Worm (Caenorhabditis elegans) whole organism, L4 larva: ENCODE results near the gene taf-7.2.

ENCODE experiments used
- F26F4.8 ChIP-seq: fragments of 200-800 bp; sonication (Bioruptor generic); conservative IDR thresholded peaks from 2 replicates; pipeline ENCODE4 v1.3.6; 2022; ENCODE audit warnings: missing genetic modification characterization, missing compliant biosample characterization
- ceh-44 ChIP-seq: fragments of 200-800 bp; sonication (Bioruptor generic); IDR thresholded peaks from 2 replicates; pipeline ENCODE4 v1.3.6; 2022; ENCODE audit warnings: missing genetic modification reagents, missing genetic modification characterization, missing compliant biosample characterization
- dpl-1 ChIP-seq: fragments of 150-350 bp; optimal IDR thresholded peaks from 2 replicates; lab custom pipeline; 2014; ENCODE audit warnings: missing biosample characterization, missing genetic modification reagents, missing genetic modification characterization
- lin-13 ChIP-seq: fragments of 150-350 bp; optimal IDR thresholded peaks from 2 replicates; lab custom pipeline; 2014; ENCODE audit warnings: missing biosample characterization, missing genetic modification reagents, missing genetic modification characterization
- lin-39 ChIP-seq: fragments of 150-350 bp; optimal IDR thresholded peaks from 2 replicates; lab custom pipeline; 2014; ENCODE audit warnings: missing biosample characterization, missing genetic modification reagents, missing genetic modification characterization
- lsy-2 ChIP-seq, 2 experiments: fragments of 150-350 bp in 1 of 2; sonication (generic microtip) in 1 of 2; optimal IDR thresholded peaks; 2 replicates each; lab custom pipeline; 2014 to 2017; ENCODE audit warnings: missing biosample characterization in 2 of 2, missing genetic modification characterization in 2 of 2
- mdl-1 ChIP-seq, 2 experiments: fragments of 150-350 bp in 1 of 2; sonication (generic microtip) in 1 of 2; optimal IDR thresholded peaks; 2 replicates each; lab custom pipeline; 2014 to 2017; ENCODE audit warnings: missing biosample characterization in 2 of 2, missing genetic modification characterization in 2 of 2
- mep-1 ChIP-seq: fragments of 150-350 bp; sonication (generic microtip); optimal IDR thresholded peaks from 3 replicates; lab custom pipeline; 2014; ENCODE audit warnings: missing biosample characterization, missing genetic modification characterization
- nhr-237 ChIP-seq: sonication (generic microtip); optimal IDR thresholded peaks from 2 replicates; lab custom pipeline; 2017; ENCODE audit warnings: missing biosample characterization, missing genetic modification characterization
- nhr-76 ChIP-seq: fragments of 150-350 bp; optimal IDR thresholded peaks from 2 replicates; lab custom pipeline; 2014; ENCODE audit warnings: missing biosample characterization, missing genetic modification characterization
- rbr-2 ChIP-seq: sonication (generic microtip); optimal IDR thresholded peaks from 2 replicates; lab custom pipeline; 2016; ENCODE audit warnings: missing genotype, missing genetic modification characterization, missing compliant biosample characterization
- sdz-12 ChIP-seq: fragments of 200-800 bp; sonication (Bioruptor generic); optimal IDR thresholded peaks from 2 replicates; lab custom pipeline; 2018; ENCODE audit warnings: mild to moderate bottlenecking, missing genetic modification characterization, missing compliant biosample characterization
- snpc-4 ChIP-seq: fragments of 150-350 bp; optimal IDR thresholded peaks from 2 replicates; lab custom pipeline; 2014; ENCODE audit warnings: missing biosample characterization, missing genetic modification characterization

DNA sequence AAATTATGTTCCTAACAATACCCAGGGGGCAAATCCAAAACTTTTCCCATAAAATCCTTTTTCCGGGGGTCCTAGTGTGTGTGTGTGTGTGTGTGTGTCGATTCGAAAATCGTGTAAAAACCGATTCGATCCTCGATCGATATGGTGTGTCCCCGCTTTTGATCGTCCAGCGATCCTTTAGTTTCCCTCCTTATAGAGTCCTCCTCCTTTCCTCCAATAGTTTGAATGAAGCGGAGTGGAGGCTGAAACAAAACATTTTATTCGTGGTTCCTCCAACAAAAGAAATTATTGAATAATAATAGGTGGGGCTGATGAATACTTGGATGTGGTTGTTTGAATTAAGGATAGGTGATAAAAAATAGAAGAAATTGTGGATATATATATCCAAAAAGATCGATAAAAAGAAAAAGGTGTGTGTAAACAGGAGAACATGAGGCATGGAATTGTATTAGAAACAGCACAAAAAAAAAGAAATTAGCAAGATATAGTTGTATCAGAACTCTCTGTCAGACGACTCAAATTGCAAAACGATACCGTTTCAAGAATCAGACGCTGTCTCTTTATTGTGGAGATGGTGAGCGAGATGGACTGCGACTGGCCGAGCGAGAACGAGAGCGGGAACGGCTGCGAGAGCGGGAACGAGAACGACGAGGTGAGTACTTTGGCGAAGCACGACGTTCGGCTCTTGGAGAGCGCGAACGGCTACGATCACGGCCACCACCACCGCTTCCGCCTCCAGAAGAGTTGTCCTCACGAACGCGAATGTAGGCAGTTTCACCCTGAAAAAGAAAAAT lies 13.4 kb upstream of the taf-7.2 start:
- TF ChIP-seq F26F4.8 (GFP tag; lab: Robert Waterston, UW) = no peak
- no peak for TF ChIP-seq lin-13 (GFP tag; lab: Kevin White, UChicago)
- no peak for TF ChIP-seq dpl-1 (GFP tag; lab: Kevin White, UChicago)
- TF ChIP-seq ceh-44 = no peak
- TF ChIP-seq nhr-237 (tag; lab: Kevin White, UChicago) = no peak
- TF ChIP-seq nhr-76 (tag; lab: Kevin White, UChicago) = no peak
- no peak for TF ChIP-seq sdz-12
- no peak for TF ChIP-seq lin-39 (tag; lab: Kevin White, UChicago)
- TF ChIP-seq mep-1 = no peak
- no peak for TF ChIP-seq rbr-2 (tag; lab: Kevin White, UChicago)
- TF ChIP-seq snpc-4 (tag; lab: Kevin White, UChicago) = no peak
- TF ChIP-seq lsy-2 (tag; optimal IDR thresholded peaks at IDR 0.05; lab: Kevin White, UChicago) = no peak
- no peak for TF ChIP-seq mdl-1 (tag; optimal IDR thresholded peaks at IDR 0.05; lab: Kevin White, UChicago)
